Worm (Caenorhabditis elegans) whole organism, young adult: Measurements from ENCODE around the gene ceh-28.

Source experiments
- C06A6.2 ChIP-seq: fragments of 200-800 bp; sonication (Bioruptor generic); conservative IDR thresholded peaks from 2 replicates; pipeline ENCODE4 v1.3.6; 2022; ENCODE audit warnings: missing genetic modification characterization, missing compliant biosample characterization
- F57A8.1 ChIP-seq: fragments of 200-800 bp; sonication (Bioruptor generic); optimal IDR thresholded peaks from 2 replicates; lab custom pipeline; 2018; ENCODE audit warnings: mild to moderate bottlenecking, missing genetic modification characterization, moderate library complexity, missing compliant biosample characterization
- Y67H2A.10 ChIP-seq: fragments of 200-800 bp; sonication (Bioruptor generic); conservative IDR thresholded peaks from 2 replicates; pipeline ENCODE4 v1.3.6; 2022; ENCODE audit warnings: missing genetic modification reagents, missing genetic modification characterization, missing compliant biosample characterization
- egrh-3 ChIP-seq: fragments of 200-800 bp; sonication (Bioruptor generic); IDR thresholded peaks from 2 replicates; pipeline ENCODE4 v1.3.6; 2022; ENCODE audit warnings: missing genetic modification reagents, missing genetic modification characterization, missing compliant biosample characterization
- gei-17 ChIP-seq: fragments of 200-800 bp; sonication (Bioruptor generic); optimal IDR thresholded peaks from 2 replicates; lab custom pipeline; 2018; ENCODE audit warnings: mild to moderate bottlenecking, missing genetic modification characterization, missing compliant biosample characterization
- him-1 ChIP-seq: sonication (generic microtip); optimal IDR thresholded peaks from 2 replicates; lab custom pipeline; 2016; ENCODE audit warnings: missing genotype, missing genetic modification reagents, missing genetic modification characterization, missing compliant biosample characterization
- madf-6 ChIP-seq: fragments of 200-800 bp; sonication (Bioruptor generic); IDR thresholded peaks from 2 replicates; pipeline ENCODE4 v1.3.6; 2022; ENCODE audit warnings: missing genetic modification reagents, missing genetic modification characterization, missing compliant biosample characterization
- sea-2 ChIP-seq: fragments of 200-800 bp; sonication (Bioruptor generic); IDR thresholded peaks from 2 replicates; pipeline ENCODE4 v1.3.6; 2022; ENCODE audit warnings: missing genetic modification characterization, missing compliant biosample characterization

ce11 chrX:13055560-13055959, 18.9 kb upstream of the ceh-28 start, which contains the start of gene K03A11.6:
- TF ChIP-seq gei-17 (no peak), sea-2 (GFP tag; lab: Robert Waterston, UW) (no peak), C06A6.2 (GFP tag; lab: Robert Waterston, UW) (no peak), him-1 (no peak), egrh-3 (GFP tag; lab: Robert Waterston, UW) (no peak), Y67H2A.10 (no peak), madf-6 (GFP tag; lab: Robert Waterston, UW) (no peak), F57A8.1 (GFP tag; lab: Kevin White, UChicago) (no peak)
